Worm (Caenorhabditis elegans) whole organism, L4/young adult: ENCODE results near the gene atln-1.

ENCODE experiments used
- W03F9.2 ChIP-seq: fragments of 150-350 bp; optimal IDR thresholded peaks from 2 replicates; lab custom pipeline; 2014; ENCODE audit warnings: missing biosample characterization, missing genetic modification characterization
- dao-5 ChIP-seq: sonication (generic microtip); optimal IDR thresholded peaks from 2 replicates; lab custom pipeline; 2016; ENCODE audit warnings: missing genotype, missing genetic modification characterization, moderate library complexity, missing compliant biosample characterization
- him-1 ChIP-seq: sonication (generic microtip); optimal IDR thresholded peaks from 2 replicates; lab custom pipeline; 2016; ENCODE audit warnings: missing genotype, missing genetic modification reagents, missing genetic modification characterization, missing compliant biosample characterization

- TF ChIP-seq dao-5 (tag; lab: Kevin White, UChicago): no peak
- TF ChIP-seq him-1 (tag; lab: Kevin White, UChicago): no peak
- TF ChIP-seq W03F9.2 (tag; lab: Kevin White, UChicago): no peak
Measured at ce11 chrIV:2765048-2765708, 23.3 kb upstream of the atln-1 start.
